Fruit fly (Drosophila melanogaster) whole organism, embryonic: ENCODE measurements around the gene Ttc19.

Experiments used
- B-H2 ChIP-seq: fragments of 200-800 bp; sonication (Bioruptor generic); optimal IDR thresholded peaks from 2 replicates; lab custom pipeline; 2018; ENCODE audit warnings: missing biosample characterization, mild to moderate bottlenecking, missing genetic modification characterization
- Blimp-1 ChIP-seq: fragments of 200-800 bp; sonication (Bioruptor generic); optimal IDR thresholded peaks from 3 replicates; lab custom pipeline; 2018; ENCODE audit warnings: missing biosample characterization, missing genetic modification characterization, mild to moderate bottlenecking, moderate library complexity, missing genetic modification reagents
- Bteb2 ChIP-seq: fragments of 200-800 bp; sonication (Bioruptor generic); optimal IDR thresholded peaks from 2 replicates; lab custom pipeline; 2016; ENCODE audit warnings: missing biosample characterization, missing genetic modification characterization
- CG12071 ChIP-seq: fragments of 200-800 bp; sonication (Bioruptor generic); optimal IDR thresholded peaks from 3 replicates; lab custom pipeline; 2018; ENCODE audit warnings: missing biosample characterization, mild to moderate bottlenecking, missing genetic modification characterization
- CG12155 ChIP-seq: fragments of 200-800 bp; sonication (Bioruptor generic); optimal IDR thresholded peaks from 3 replicates; lab custom pipeline; 2016; ENCODE audit warnings: missing biosample characterization, missing genetic modification characterization
- CG15479 ChIP-seq: fragments of 200-800 bp; sonication (Bioruptor generic); optimal IDR thresholded peaks from 3 replicates; lab custom pipeline; 2019; ENCODE audit warnings: missing biosample characterization, mild to moderate bottlenecking, missing genetic modification characterization, moderate library complexity
- CG18476 ChIP-seq: fragments of 200-800 bp; sonication (Bioruptor generic); optimal IDR thresholded peaks from 2 replicates; lab custom pipeline; 2016; ENCODE audit warnings: missing biosample characterization, mild to moderate bottlenecking, missing genetic modification characterization
- CG2199 ChIP-seq: fragments of 200-800 bp; sonication (Bioruptor generic); IDR thresholded peaks from 3 replicates; pipeline ENCODE4 v1.3.6; 2022; ENCODE audit warnings: missing biosample characterization, missing genetic modification characterization
- CG2202 ChIP-seq: fragments of 200-800 bp; sonication (Bioruptor generic); optimal IDR thresholded peaks from 2 replicates; lab custom pipeline; 2018; ENCODE audit warnings: missing biosample characterization, mild to moderate bottlenecking, missing genetic modification characterization
- CG30431 ChIP-seq: fragments of 200-800 bp; sonication (Bioruptor generic); optimal IDR thresholded peaks from 2 replicates; lab custom pipeline; 2017; ENCODE audit warnings: missing biosample characterization, missing genetic modification characterization
- CG32772 ChIP-seq: fragments of 200-800 bp; sonication (Bioruptor generic); IDR thresholded peaks from 2 replicates; pipeline ENCODE4 v1.3.6; 2022; ENCODE audit warnings: missing biosample characterization, missing genetic modification characterization
- CG33557 ChIP-seq: fragments of 200-800 bp; sonication (Bioruptor generic); optimal IDR thresholded peaks from 2 replicates; lab custom pipeline; 2019; ENCODE audit warnings: missing biosample characterization, mild to moderate bottlenecking, missing genetic modification characterization, moderate library complexity
- CG34422 ChIP-seq: fragments of 200-800 bp; sonication (Bioruptor generic); IDR thresholded peaks from 3 replicates; pipeline ENCODE4 v1.3.6; 2022; ENCODE audit warnings: missing biosample characterization, missing genetic modification characterization
- CG4360 ChIP-seq: fragments of 200-800 bp; sonication (Bioruptor generic); IDR thresholded peaks from 2 replicates; pipeline ENCODE4 v1.3.6; 2022; ENCODE audit warnings: missing biosample characterization, missing genetic modification characterization
- CG7357 ChIP-seq: fragments of 200-800 bp; sonication (Bioruptor generic); IDR thresholded peaks from 3 replicates; pipeline ENCODE4 v1.3.6; 2022; ENCODE audit warnings: missing biosample characterization, missing genetic modification characterization
- CG9876 ChIP-seq: fragments of 200-800 bp; sonication (Bioruptor generic); optimal IDR thresholded peaks from 2 replicates; lab custom pipeline; 2016; ENCODE audit warnings: missing biosample characterization, missing genetic modification characterization
- CoRest ChIP-seq: fragments of 200-800 bp; sonication (Bioruptor generic); optimal IDR thresholded peaks from 3 replicates; lab custom pipeline; 2018; ENCODE audit warnings: missing biosample characterization, mild to moderate bottlenecking, missing genetic modification characterization, moderate library complexity
- Dll ChIP-seq: fragments of 200-800 bp; sonication (Bioruptor generic); IDR thresholded peaks from 4 replicates; pipeline ENCODE4 v1.3.6; 2022; ENCODE audit warnings: missing biosample characterization, missing genetic modification characterization; ENCODE audit not compliant: partially characterized antibody
- Drgx ChIP-seq: fragments of 200-800 bp; sonication (Bioruptor generic); IDR thresholded peaks from 2 replicates; pipeline ENCODE4 v1.3.6; 2022; ENCODE audit warnings: missing biosample characterization, missing genetic modification characterization
- E2f2 ChIP-seq: fragments of 200-800 bp; sonication (Bioruptor generic); IDR thresholded peaks from 2 replicates; pipeline ENCODE4 v1.3.6; 2022; ENCODE audit warnings: missing biosample characterization, missing genetic modification characterization
- HLH3B ChIP-seq: fragments of 200-800 bp; sonication (Bioruptor generic); IDR thresholded peaks from 2 replicates; pipeline ENCODE4 v1.3.6; 2022; ENCODE audit warnings: missing biosample characterization, missing genetic modification characterization
- Hey ChIP-seq: fragments of 200-800 bp; sonication (Bioruptor generic); optimal IDR thresholded peaks from 3 replicates; lab custom pipeline; 2018; ENCODE audit warnings: missing biosample characterization, mild to moderate bottlenecking, missing genetic modification characterization
- Hr3 ChIP-seq: fragments of 200-800 bp; sonication (Bioruptor generic); optimal IDR thresholded peaks from 3 replicates; lab custom pipeline; 2016; ENCODE audit warnings: missing biosample characterization, missing genetic modification characterization
- Mad ChIP-seq: fragments of 200-800 bp; sonication (Bioruptor generic); optimal IDR thresholded peaks from 2 replicates; lab custom pipeline; 2016; ENCODE audit warnings: missing biosample characterization, missing genetic modification characterization
- Neu2 ChIP-seq: fragments of 200-800 bp; sonication (Bioruptor generic); optimal IDR thresholded peaks from 3 replicates; lab custom pipeline; 2016; ENCODE audit warnings: missing biosample characterization, missing genetic modification characterization, borderline replicate concordance
- NfI ChIP-seq: fragments of 200-800 bp; sonication (Bioruptor generic); optimal IDR thresholded peaks from 3 replicates; lab custom pipeline; 2018; ENCODE audit warnings: missing biosample characterization, mild to moderate bottlenecking, missing genetic modification characterization, moderate library complexity
- Optix ChIP-seq: fragments of 200-800 bp; sonication (Bioruptor generic); IDR thresholded peaks from 3 replicates; pipeline ENCODE4 v1.3.6; 2022; ENCODE audit warnings: missing biosample characterization, missing genetic modification characterization
- Rx ChIP-seq: fragments of 200-800 bp; sonication (Bioruptor generic); IDR thresholded peaks from 2 replicates; pipeline ENCODE4 v1.3.6; 2022; ENCODE audit warnings: missing biosample characterization, missing genetic modification characterization
- Ssrp ChIP-seq: fragments of 200-800 bp; sonication (Bioruptor generic); optimal IDR thresholded peaks from 2 replicates; lab custom pipeline; 2018; ENCODE audit warnings: missing biosample characterization, mild to moderate bottlenecking, missing genetic modification characterization, moderate library complexity
- abd-A ChIP-seq: fragments of 200-800 bp; sonication (Bioruptor generic); optimal IDR thresholded peaks from 3 replicates; lab custom pipeline; 2019; ENCODE audit warnings: missing biosample characterization, mild to moderate bottlenecking, missing genetic modification characterization, moderate library complexity
- ac ChIP-seq: fragments of 200-800 bp; sonication (Bioruptor generic); optimal IDR thresholded peaks from 3 replicates; lab custom pipeline; 2017; ENCODE audit warnings: missing biosample characterization, mild to moderate bottlenecking, missing genetic modification characterization
- bbx ChIP-seq: fragments of 200-800 bp; sonication (Bioruptor generic); IDR thresholded peaks from 2 replicates; pipeline ENCODE4 v1.3.6; 2022; ENCODE audit warnings: missing biosample characterization, missing genetic modification characterization; ENCODE audit not compliant: partially characterized antibody
- bcd ChIP-seq: fragments of 200-800 bp; sonication (Bioruptor generic); optimal IDR thresholded peaks from 2 replicates; lab custom pipeline; 2017; ENCODE audit warnings: missing biosample characterization, mild to moderate bottlenecking, missing genetic modification characterization
- br ChIP-seq: fragments of >200 bp; optimal IDR thresholded peaks from 2 replicates; lab custom pipeline; 2017
- danr ChIP-seq: fragments of 200-800 bp; sonication (Bioruptor generic); IDR thresholded peaks from 2 replicates; pipeline ENCODE4 v1.3.6; 2022; ENCODE audit warnings: missing biosample characterization, missing genetic modification characterization
- dmrt99B ChIP-seq: fragments of 200-800 bp; sonication (Bioruptor generic); optimal IDR thresholded peaks from 2 replicates; lab custom pipeline; 2018; ENCODE audit warnings: missing biosample characterization, mild to moderate bottlenecking, missing genetic modification characterization, moderate library complexity
- dysf ChIP-seq: fragments of 200-800 bp; sonication (Bioruptor generic); IDR thresholded peaks from 3 replicates; pipeline ENCODE4 v1.3.6; 2022; ENCODE audit warnings: missing biosample characterization, missing genetic modification characterization
- fd64A ChIP-seq: fragments of 200-800 bp; sonication (Bioruptor generic); optimal IDR thresholded peaks from 3 replicates; lab custom pipeline; 2018; ENCODE audit warnings: missing biosample characterization, mild to moderate bottlenecking, missing genetic modification characterization
- fru ChIP-seq: fragments of >200 bp; optimal IDR thresholded peaks from 2 replicates; lab custom pipeline; 2017
- hbn ChIP-seq: fragments of 200-800 bp; sonication (Bioruptor generic); IDR thresholded peaks from 2 replicates; pipeline ENCODE4 v1.3.6; 2022; ENCODE audit warnings: missing biosample characterization, missing genetic modification characterization; ENCODE audit not compliant: partially characterized antibody
- insv ChIP-seq, 2 experiments: fragments of 200-800 bp; sonication (Bioruptor generic); optimal IDR thresholded peaks; 3 replicates each; lab custom pipeline; 2016 to 2018; ENCODE audit warnings: missing biosample characterization in 2 of 2, missing genetic modification characterization in 2 of 2
- lmd ChIP-seq: fragments of 200-800 bp; sonication (Bioruptor generic); IDR thresholded peaks from 2 replicates; pipeline ENCODE4 v1.3.6; 2022; ENCODE audit warnings: missing biosample characterization, missing genetic modification characterization
- lola ChIP-seq, 3 experiments: fragments of >200 bp in 2 of 3; fragments of 200-800 bp in 1 of 3; sonication (Bioruptor generic) in 1 of 3; optimal IDR thresholded peaks; 2 replicates each; lab custom pipeline; 2017 to 2019; ENCODE audit warnings: missing biosample characterization in 3 of 3, missing genetic modification characterization in 3 of 3, mild to moderate bottlenecking in 1 of 3, moderate library complexity in 1 of 3
- lov ChIP-seq, 2 experiments: fragments of 200-800 bp in 1 of 2; fragments of >200 bp in 1 of 2; sonication (Bioruptor generic) in 1 of 2; IDR thresholded peaks in 1 of 2; optimal IDR thresholded peaks in 1 of 2; 2 replicates in 1 of 2; 3 replicates in 1 of 2; pipeline versions ENCODE4 v1.3.6 to Lab custom; 2017 to 2022; ENCODE audit warnings: missing biosample characterization in 1 of 2, missing genetic modification characterization in 1 of 2
- pan ChIP-seq, 4 experiments: fragments of >200 bp in 3 of 4; fragments of 200-800 bp in 1 of 4; sonication (Bioruptor generic) in 1 of 4; optimal IDR thresholded peaks in 3 of 4; IDR thresholded peaks in 1 of 4; 2 replicates each; pipeline versions ENCODE4 v1.3.6 to Lab custom; 2017 to 2022; ENCODE audit warnings: missing biosample characterization in 2 of 4, missing genetic modification characterization in 2 of 4, mixed read lengths in 1 of 4
- row ChIP-seq: fragments of 200-800 bp; sonication (Bioruptor generic); IDR thresholded peaks from 3 replicates; pipeline ENCODE4 v1.3.6; 2022; ENCODE audit warnings: missing biosample characterization, missing genetic modification characterization
- sens ChIP-seq: fragments of 200-800 bp; sonication (Bioruptor generic); peaks from one replicate; lab custom pipeline; 2016; ENCODE audit warnings: missing biosample characterization, missing genetic modification characterization
- slbo ChIP-seq: fragments of 200-800 bp; sonication (Bioruptor generic); IDR thresholded peaks from 2 replicates; pipeline ENCODE4 v1.3.6; 2022; ENCODE audit warnings: missing biosample characterization, missing genetic modification characterization
- stc ChIP-seq: fragments of 200-800 bp; sonication (Bioruptor generic); IDR thresholded peaks from 2 replicates; pipeline ENCODE4 v1.3.6; 2022; ENCODE audit warnings: missing biosample characterization, missing genetic modification characterization
- unpg ChIP-seq: fragments of 200-800 bp; sonication (Bioruptor generic); optimal IDR thresholded peaks from 3 replicates; lab custom pipeline; 2018; ENCODE audit warnings: missing biosample characterization, mild to moderate bottlenecking, missing genetic modification characterization, moderate library complexity
- vfl ChIP-seq: fragments of 200-800 bp; sonication (Bioruptor generic); optimal IDR thresholded peaks from 2 replicates; lab custom pipeline; 2016; ENCODE audit warnings: missing biosample characterization, missing genetic modification characterization
- zen ChIP-seq: fragments of 200-800 bp; sonication (Bioruptor generic); optimal IDR thresholded peaks from 3 replicates; lab custom pipeline; 2018; ENCODE audit warnings: missing biosample characterization, mild to moderate bottlenecking, missing genetic modification characterization, moderate library complexity

Gene Ttc19

dm6 chr2L:19083320-19083764, 38.4 kb upstream of the Ttc19 start (continued):
- TF ChIP-seq CG15479 (GFP tag; lab: Kevin White, UChicago) (no peak), unpg (GFP tag; lab: Kevin White, UChicago) (no peak), B-H2 (GFP tag; lab: Kevin White, UChicago) (no peak), insv (GFP tag; optimal IDR thresholded peaks at IDR 0.05; lab: Kevin White, UChicago) (peak; percentile 21 to 88), row (no peak), dysf (GFP tag; lab: Robert Waterston, UW) (no peak), zen (tag; lab: Kevin White, UChicago) (no peak), sens (no peak), Neu2 (GFP tag; lab: Kevin White, UChicago) (no peak), bcd (GFP tag; lab: Kevin White, UChicago) (no peak), fru (no peak), vfl (GFP tag; lab: Kevin White, UChicago) (no peak), hbn (GFP tag; lab: Robert Waterston, UW) (no peak), CG33557 (GFP tag; lab: Kevin White, UChicago) (no peak), Blimp-1 (GFP tag; lab: Kevin White, UChicago) (no peak), ac (GFP tag; lab: Kevin White, UChicago) (no peak), pan (optimal IDR thresholded peaks at IDR 0.05; lab: Kevin White, UChicago) (no peak), pan (GFP tag; optimal IDR thresholded peaks at IDR 0.05 in 1 of 2, IDR thresholded peaks at IDR 0.05 in 1 of 2) (no peak), Hr3 (GFP tag; lab: Kevin White, UChicago) (no peak), CG32772 (GFP tag; lab: Robert Waterston, UW) (no peak), stc (GFP tag; lab: Robert Waterston, UW) (no peak), Ssrp (tag; lab: Kevin White, UChicago) (no peak), Hey (no peak), bbx (GFP tag; lab: Robert Waterston, UW) (no peak), fd64A (GFP tag; lab: Kevin White, UChicago) (no peak), CG7357 (GFP tag; lab: Robert Waterston, UW) (no peak), CG2202 (no peak), Optix (no peak), lov (optimal IDR thresholded peaks at IDR 0.05; lab: Kevin White, UChicago) (no peak), lov (GFP tag; IDR thresholded peaks at IDR 0.05; lab: Robert Waterston, UW) (no peak), CG12071 (GFP tag; lab: Kevin White, UChicago) (no peak), CG30431 (GFP tag; lab: Kevin White, UChicago) (no peak), Dll (no peak), lmd (no peak), HLH3B (0 out of 2 replicates have a peak, but pooled peaks have one; percentile 27), Drgx (GFP tag; lab: Robert Waterston, UW) (peak; percentile 15; the same call in 1 of the 2 replicates), CG4360 (peak; percentile 89)

dm6 chr2L:19079742-19080141, 34.8 kb upstream of the Ttc19 start:
- no peak for TF ChIP-seq Bteb2
- TF ChIP-seq br (lab: Kevin White, UChicago), result no peak
- TF ChIP-seq lola (GFP tag; optimal IDR thresholded peaks at IDR 0.05; lab: Kevin White, UChicago), result no peak
- TF ChIP-seq CG2199 (GFP tag; lab: Robert Waterston, UW), result no peak
- no peak for TF ChIP-seq CoRest (tag; lab: Kevin White, UChicago)
- TF ChIP-seq Ssrp (tag; lab: Kevin White, UChicago), result no peak
- no peak for TF ChIP-seq abd-A
- no peak for TF ChIP-seq CG9876 (GFP tag; lab: Kevin White, UChicago)
- no peak for TF ChIP-seq danr (GFP tag; lab: Robert Waterston, UW)
- no peak for TF ChIP-seq Rx
- TF ChIP-seq Mad (GFP tag; lab: Kevin White, UChicago), result no peak
- TF ChIP-seq CG18476 (GFP tag; lab: Kevin White, UChicago), result no peak
- TF ChIP-seq slbo (GFP tag; lab: Robert Waterston, UW), result 0 out of 2 replicates have a peak, but pooled peaks have one; percentile 10
- no peak for TF ChIP-seq CG12155 (GFP tag; lab: Kevin White, UChicago)
- no peak for TF ChIP-seq E2f2 (GFP tag; lab: Robert Waterston, UW)
- no peak for TF ChIP-seq dmrt99B (tag; lab: Kevin White, UChicago)
- TF ChIP-seq NfI (GFP tag; lab: Kevin White, UChicago), result no peak
- no peak for TF ChIP-seq CG34422
